Fruit fly (Drosophila melanogaster) whole organism, embryonic: Measurements from ENCODE around the gene Ctr1B.
A peak's percentile ranks its signal among the peaks of the same experiment; 100 is the strongest.

Source experiments
- Abd-B ChIP-seq: fragments of 200-800 bp; sonication (Bioruptor generic); optimal IDR thresholded peaks from 2 replicates; lab custom pipeline; 2018; ENCODE audit warnings: missing biosample characterization, mild to moderate bottlenecking, missing genetic modification characterization, moderate library complexity
- Aef1 ChIP-seq: fragments of 200-800 bp; sonication (Bioruptor generic); IDR thresholded peaks from 3 replicates; pipeline ENCODE4 v1.3.6; 2022; ENCODE audit warnings: missing biosample characterization, missing genetic modification characterization
- Antp ChIP-seq: fragments of 200-800 bp; sonication (Bioruptor generic); optimal IDR thresholded peaks from 3 replicates; lab custom pipeline; 2016; ENCODE audit warnings: missing biosample characterization, missing genetic modification characterization
- Atf-2 ChIP-seq: fragments of 200-800 bp; sonication (Bioruptor generic); optimal IDR thresholded peaks from 2 replicates; lab custom pipeline; 2016; ENCODE audit warnings: missing biosample characterization, missing genetic modification characterization
- BEAF-32 ChIP-seq: fragments of 200-800 bp; sonication (Bioruptor generic); optimal IDR thresholded peaks from 3 replicates; lab custom pipeline; 2017; ENCODE audit warnings: missing biosample characterization, missing genetic modification characterization, mild to moderate bottlenecking, moderate library complexity, missing genetic modification reagents
- CG11247 ChIP-seq: fragments of 200-800 bp; sonication (Bioruptor generic); IDR thresholded peaks from 2 replicates; pipeline ENCODE4 v1.3.6; 2022; ENCODE audit warnings: missing biosample characterization, missing genetic modification characterization
- CG11504 ChIP-seq: fragments of 200-800 bp; sonication (Bioruptor generic); optimal IDR thresholded peaks from 3 replicates; lab custom pipeline; 2019; ENCODE audit warnings: missing biosample characterization, mild to moderate bottlenecking, missing genetic modification characterization, moderate library complexity
- CG12155 ChIP-seq: fragments of 200-800 bp; sonication (Bioruptor generic); optimal IDR thresholded peaks from 3 replicates; lab custom pipeline; 2016; ENCODE audit warnings: missing biosample characterization, missing genetic modification characterization
- CG13123 ChIP-seq: fragments of 200-800 bp; sonication (Bioruptor generic); optimal IDR thresholded peaks from 2 replicates; lab custom pipeline; 2016; ENCODE audit warnings: missing biosample characterization, missing genetic modification characterization
- CG13624 ChIP-seq: fragments of 200-800 bp; sonication (Bioruptor generic); optimal IDR thresholded peaks from 2 replicates; lab custom pipeline; 2016; ENCODE audit warnings: missing biosample characterization, missing genetic modification characterization
- CG14050 ChIP-seq: fragments of 200-800 bp; sonication (Bioruptor generic); IDR thresholded peaks from 3 replicates; pipeline ENCODE4 v1.3.6; 2022; ENCODE audit warnings: missing biosample characterization, missing genetic modification characterization
- CG15514 ChIP-seq: fragments of 200-800 bp; sonication (Bioruptor generic); optimal IDR thresholded peaks from 3 replicates; lab custom pipeline; 2017; ENCODE audit warnings: missing biosample characterization, missing genetic modification characterization, mild to moderate bottlenecking, moderate library complexity, missing genetic modification reagents
- CG1603 ChIP-seq: fragments of 200-800 bp; sonication (Bioruptor generic); optimal IDR thresholded peaks from 2 replicates; lab custom pipeline; 2019; ENCODE audit warnings: missing biosample characterization, mild to moderate bottlenecking, missing genetic modification characterization, moderate library complexity
- CG17612 ChIP-seq: fragments of 200-800 bp; sonication (Bioruptor generic); IDR thresholded peaks from 2 replicates; pipeline ENCODE4 v1.3.6; 2022; ENCODE audit warnings: missing biosample characterization, missing genetic modification characterization
- CG17829 ChIP-seq: fragments of 200-800 bp; optimal IDR thresholded peaks from 2 replicates; lab custom pipeline; 2019; ENCODE audit warnings: missing biosample characterization, mild to moderate bottlenecking, missing genetic modification characterization, moderate library complexity
- CG3163 ChIP-seq: fragments of 200-800 bp; sonication (Bioruptor generic); optimal IDR thresholded peaks from 3 replicates; lab custom pipeline; 2016; ENCODE audit warnings: missing biosample characterization, missing genetic modification characterization
- CG3847 ChIP-seq: fragments of 200-800 bp; sonication (Bioruptor generic); IDR thresholded peaks from 2 replicates; pipeline ENCODE4 v1.3.6; 2022; ENCODE audit warnings: missing biosample characterization, missing genetic modification characterization
- CG4854 ChIP-seq: fragments of 200-800 bp; sonication (Bioruptor generic); optimal IDR thresholded peaks from 2 replicates; lab custom pipeline; 2016; ENCODE audit warnings: missing biosample characterization, missing genetic modification characterization, inconsistent platforms
- CG6854 ChIP-seq: fragments of 200-800 bp; sonication (Bioruptor generic); optimal IDR thresholded peaks from 3 replicates; lab custom pipeline; 2017; ENCODE audit warnings: missing biosample characterization, mild to moderate bottlenecking, missing genetic modification characterization
- CkIIα-i1 ChIP-seq: fragments of 200-800 bp; sonication (Bioruptor generic); IDR thresholded peaks from 2 replicates; pipeline ENCODE4 v1.3.6; 2022; ENCODE audit warnings: missing biosample characterization, missing genetic modification characterization
- Doc3 ChIP-seq: fragments of 200-800 bp; sonication (Bioruptor generic); IDR thresholded peaks from 3 replicates; pipeline ENCODE4 v1.3.6; 2022; ENCODE audit warnings: missing biosample characterization, missing genetic modification characterization; ENCODE audit not compliant: partially characterized antibody
- E2f1 ChIP-seq: fragments of 200-800 bp; sonication (Bioruptor generic); IDR thresholded peaks from 2 replicates; pipeline ENCODE4 v1.3.6; 2022; ENCODE audit warnings: missing biosample characterization, missing genetic modification characterization
- Eip74EF ChIP-seq, 2 experiments: fragments of 200-800 bp in 1 of 2; fragments of >200 bp in 1 of 2; sonication (Bioruptor generic) in 1 of 2; optimal IDR thresholded peaks; 2 replicates each; lab custom pipeline; 2017 to 2019; ENCODE audit warnings: missing biosample characterization in 2 of 2, missing genetic modification characterization in 2 of 2, mild to moderate bottlenecking in 1 of 2, moderate library complexity in 1 of 2
- Fer3 ChIP-seq: fragments of 200-800 bp; sonication (Bioruptor generic); optimal IDR thresholded peaks from 2 replicates; lab custom pipeline; 2018; ENCODE audit warnings: missing biosample characterization, mild to moderate bottlenecking, missing genetic modification characterization, moderate library complexity
- Gsc ChIP-seq: fragments of 200-800 bp; sonication (Bioruptor generic); IDR thresholded peaks from 2 replicates; pipeline ENCODE4 v1.3.6; 2022; ENCODE audit warnings: missing biosample characterization, missing genetic modification characterization
- Gug ChIP-seq: fragments of 200-800 bp; sonication (Bioruptor generic); IDR thresholded peaks from 4 replicates; pipeline ENCODE4 v1.3.6; 2022; ENCODE audit warnings: missing biosample characterization, missing genetic modification characterization
- Hand ChIP-seq: fragments of 200-800 bp; sonication (Bioruptor generic); optimal IDR thresholded peaks from 2 replicates; lab custom pipeline; 2017; ENCODE audit warnings: mild to moderate bottlenecking, missing biosample characterization, missing genetic modification reagents, missing genetic modification characterization
- MESR4 ChIP-seq: fragments of 200-800 bp; sonication (Bioruptor generic); optimal IDR thresholded peaks from 2 replicates; lab custom pipeline; 2018; ENCODE audit warnings: missing biosample characterization, mild to moderate bottlenecking, missing genetic modification characterization, moderate library complexity
- Meics ChIP-seq: fragments of 200-800 bp; sonication (Bioruptor generic); optimal IDR thresholded peaks from 2 replicates; lab custom pipeline; 2017; ENCODE audit warnings: missing biosample characterization, mild to moderate bottlenecking, missing genetic modification characterization
- Trl ChIP-seq, 3 experiments: fragments of >200 bp in 2 of 3; fragments of 200-800 bp in 1 of 3; sonication (Bioruptor generic) in 1 of 3; optimal IDR thresholded peaks; 2 replicates in 1 of 3; 3 replicates in 2 of 3; lab custom pipeline; 2016 to 2017; ENCODE audit warnings: missing biosample characterization in 1 of 3, missing genetic modification characterization in 1 of 3
- ac ChIP-seq: fragments of 200-800 bp; sonication (Bioruptor generic); optimal IDR thresholded peaks from 3 replicates; lab custom pipeline; 2017; ENCODE audit warnings: missing biosample characterization, mild to moderate bottlenecking, missing genetic modification characterization
- ase ChIP-seq: fragments of 200-800 bp; sonication (Bioruptor generic); IDR thresholded peaks from 3 replicates; pipeline ENCODE4 v1.3.6; 2022; ENCODE audit warnings: missing biosample characterization, missing genetic modification characterization
- bcd ChIP-seq: fragments of 200-800 bp; sonication (Bioruptor generic); optimal IDR thresholded peaks from 2 replicates; lab custom pipeline; 2017; ENCODE audit warnings: missing biosample characterization, mild to moderate bottlenecking, missing genetic modification characterization
- da ChIP-seq: fragments of 200-800 bp; sonication (Bioruptor generic); optimal IDR thresholded peaks from 2 replicates; lab custom pipeline; 2016; ENCODE audit warnings: missing biosample characterization, missing genetic modification characterization
- dysf ChIP-seq: fragments of 200-800 bp; sonication (Bioruptor generic); IDR thresholded peaks from 3 replicates; pipeline ENCODE4 v1.3.6; 2022; ENCODE audit warnings: missing biosample characterization, missing genetic modification characterization
- emc ChIP-seq: fragments of 200-800 bp; sonication (Bioruptor generic); optimal IDR thresholded peaks from 2 replicates; lab custom pipeline; 2016; ENCODE audit warnings: missing biosample characterization, missing genetic modification characterization
- ewg ChIP-seq: fragments of 200-800 bp; sonication (Bioruptor generic); optimal IDR thresholded peaks from 3 replicates; lab custom pipeline; 2017; ENCODE audit warnings: mild to moderate bottlenecking, missing biosample characterization, missing genetic modification reagents, missing genetic modification characterization
- gsb ChIP-seq: fragments of 200-800 bp; sonication (Bioruptor generic); IDR thresholded peaks from 2 replicates; pipeline ENCODE4 v1.3.6; 2022; ENCODE audit warnings: missing biosample characterization, missing genetic modification characterization
- her ChIP-seq: fragments of 200-800 bp; sonication (Bioruptor generic); optimal IDR thresholded peaks from 2 replicates; lab custom pipeline; 2016; ENCODE audit warnings: missing biosample characterization, missing genetic modification characterization
- hth ChIP-seq: fragments of >200 bp; optimal IDR thresholded peaks from 2 replicates; lab custom pipeline; 2017; ENCODE audit warnings: inconsistent platforms
- kah ChIP-seq: fragments of 200-800 bp; sonication (Bioruptor generic); optimal IDR thresholded peaks from 2 replicates; lab custom pipeline; 2018; ENCODE audit warnings: missing biosample characterization, mild to moderate bottlenecking, missing genetic modification characterization
- ken ChIP-seq: fragments of 200-800 bp; sonication (Bioruptor generic); IDR thresholded peaks from 3 replicates; pipeline ENCODE4 v1.3.6; 2022; ENCODE audit warnings: missing biosample characterization, missing genetic modification characterization
- nom ChIP-seq: fragments of 200-800 bp; sonication (Bioruptor generic); optimal IDR thresholded peaks from 2 replicates; lab custom pipeline; 2017; ENCODE audit warnings: missing biosample characterization, missing genetic modification characterization, mild to moderate bottlenecking, moderate library complexity, missing genetic modification reagents
- otp ChIP-seq: fragments of 200-800 bp; sonication (Bioruptor generic); IDR thresholded peaks from 3 replicates; pipeline ENCODE4, ENCODE4 v1.3.6; 2022; ENCODE audit warnings: missing biosample characterization, missing genetic modification characterization
- pum ChIP-seq: fragments of 200-800 bp; sonication (Bioruptor generic); optimal IDR thresholded peaks from 2 replicates; lab custom pipeline; 2016; ENCODE audit warnings: missing biosample characterization, missing genetic modification characterization
- scrt ChIP-seq: fragments of 200-800 bp; sonication (Bioruptor generic); optimal IDR thresholded peaks from 2 replicates; lab custom pipeline; 2018; ENCODE audit warnings: missing biosample characterization, mild to moderate bottlenecking, missing genetic modification characterization, moderate library complexity
- slbo ChIP-seq: fragments of 200-800 bp; sonication (Bioruptor generic); IDR thresholded peaks from 2 replicates; pipeline ENCODE4 v1.3.6; 2022; ENCODE audit warnings: missing biosample characterization, missing genetic modification characterization
- slp2 ChIP-seq: fragments of 200-800 bp; sonication (Bioruptor generic); optimal IDR thresholded peaks from 2 replicates; lab custom pipeline; 2016; ENCODE audit warnings: missing biosample characterization, missing genetic modification characterization
- ssp ChIP-seq: fragments of 200-800 bp; sonication (Bioruptor generic); IDR thresholded peaks from 2 replicates; pipeline ENCODE4 v1.3.6; 2022; ENCODE audit warnings: missing biosample characterization, missing genetic modification characterization
- sug ChIP-seq: fragments of 200-800 bp; optimal IDR thresholded peaks from 2 replicates; lab custom pipeline; 2019; ENCODE audit warnings: missing biosample characterization, mild to moderate bottlenecking, missing genetic modification characterization, moderate library complexity
- tgo ChIP-seq: fragments of 200-800 bp; sonication (Bioruptor generic); IDR thresholded peaks from 3 replicates; pipeline ENCODE4 v1.3.6; 2022; ENCODE audit warnings: missing biosample characterization, missing genetic modification characterization
- trem ChIP-seq: fragments of 200-800 bp; optimal IDR thresholded peaks from 3 replicates; lab custom pipeline; 2019; ENCODE audit warnings: missing biosample characterization, mild to moderate bottlenecking, missing genetic modification characterization, moderate library complexity

Ctr1B gene

dm6 chr3R:8354969-8355368 is 37.6 kb downstream of the Ctr1B start (continued):
- TF ChIP-seq ssp (GFP tag; lab: Robert Waterston, UW) (no peak), da (GFP tag; lab: Kevin White, UChicago) (peak; percentile 9), ewg (no peak), bcd (GFP tag; lab: Kevin White, UChicago) (no peak), CG11504 (tag; lab: Kevin White, UChicago) (peak; percentile 42), nom (peak; percentile 51), Gsc (no peak), CG6854 (GFP tag; lab: Kevin White, UChicago) (no peak), kah (no peak), slp2 (GFP tag; lab: Kevin White, UChicago) (no peak), sug (tag; lab: Kevin White, UChicago) (no peak), CG3847 (GFP tag; lab: Robert Waterston, UW) (no peak), CG17612 (GFP tag; lab: Robert Waterston, UW) (no peak), CG14050 (peak; percentile 61; the same call in 1 of the 3 replicates), Antp (no peak), CG4854 (GFP tag; lab: Kevin White, UChicago) (no peak), Gug (GFP tag; lab: Robert Waterston, UW) (no peak), trem (tag; lab: Kevin White, UChicago) (no peak), pum (GFP tag; lab: Kevin White, UChicago) (no peak), CkIIα-i1 (GFP tag; lab: Robert Waterston, UW) (no peak), Meics (GFP tag; lab: Kevin White, UChicago) (no peak), MESR4 (GFP tag; lab: Kevin White, UChicago) (no peak), CG1603 (peak; percentile 38), gsb (GFP tag; lab: Robert Waterston, UW) (no peak), Hand (GFP tag; lab: Kevin White, UChicago) (no peak), scrt (GFP tag; lab: Kevin White, UChicago) (no peak), tgo (GFP tag; lab: Robert Waterston, UW) (no peak), Eip74EF (GFP tag; optimal IDR thresholded peaks at IDR 0.05; lab: Kevin White, UChicago) (no peak), Abd-B (GFP tag; lab: Kevin White, UChicago) (peak; percentile 27), ac (no peak), CG15514 (GFP tag; lab: Kevin White, UChicago) (no peak), hth (no peak), ase (GFP tag; lab: Robert Waterston, UW) (no peak), Aef1 (no peak), her (GFP tag; lab: Kevin White, UChicago) (no peak), Doc3 (no peak), CG11247 (GFP tag; lab: Robert Waterston, UW) (no peak), CG17829 (tag; lab: Kevin White, UChicago) (peak; percentile 2), CG12155 (GFP tag; lab: Kevin White, UChicago) (no peak), Fer3 (tag; lab: Kevin White, UChicago) (no peak), ken (GFP tag; lab: Robert Waterston, UW) (0 out of 3 replicates have a peak, but pooled peaks have one; percentile 20), Trl (optimal IDR thresholded peaks at IDR 0.05; lab: Kevin White, UChicago) (no peak), Trl (GFP tag; optimal IDR thresholded peaks at IDR 0.05; lab: Kevin White, UChicago) (no peak), dysf (GFP tag; lab: Robert Waterston, UW) (peak; percentile 11; the same call in 2 of the 3 replicates), emc (GFP tag; lab: Kevin White, UChicago) (no peak), otp (GFP tag; lab: Robert Waterston, UW) (0 out of 3 replicates have a peak, but pooled peaks have one; percentile 5), CG3163 (GFP tag; lab: Kevin White, UChicago) (no peak), slbo (GFP tag; lab: Robert Waterston, UW) (0 out of 2 replicates have a peak, but pooled peaks have one; percentile 7), CG13123 (GFP tag; lab: Kevin White, UChicago) (no peak), Atf-2 (GFP tag; lab: Kevin White, UChicago) (no peak), BEAF-32 (GFP tag; lab: Kevin White, UChicago) (no peak), E2f1 (GFP tag; lab: Robert Waterston, UW) (no peak), CG13624 (GFP tag; lab: Kevin White, UChicago) (no peak)
